Fruit fly (Drosophila melanogaster): Measurements from ENCODE around the gene RYa-R.

The RYa-R gene

DNA sequence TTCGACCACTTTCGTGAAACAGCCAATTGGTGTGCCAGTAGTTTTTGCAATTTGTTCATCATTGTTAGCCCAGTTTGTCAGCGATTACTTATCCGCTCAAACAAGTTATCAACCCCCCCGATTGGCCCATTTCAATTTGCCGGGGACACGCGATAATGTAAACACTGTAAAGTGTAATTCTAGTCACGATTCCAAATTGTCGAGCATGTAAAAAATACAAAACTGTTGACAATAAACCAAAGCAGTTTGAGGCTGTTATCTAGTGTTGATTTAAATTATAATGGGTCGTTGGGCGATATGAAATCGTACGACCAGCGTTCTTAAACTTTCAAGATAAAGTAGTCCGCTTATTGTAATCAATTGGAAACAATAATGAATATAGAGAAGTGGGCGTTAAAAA is 9.3 kb upstream of the RYa-R start (continued):
- TF ChIP-seq pb (GFP tag; optimal IDR thresholded peaks at IDR 0.05) (no peak), Antp (GFP tag; optimal IDR thresholded peaks at IDR 0.05) (no peak), mirr (GFP tag; optimal IDR thresholded peaks at IDR 0.05) (peak; percentile 79), CG3163 (GFP tag; optimal IDR thresholded peaks at IDR 0.05) (no peak), dan (GFP tag; IDR thresholded peaks at IDR 0.05) (no peak), Ets65A (GFP tag) (peak; percentile 3), en (GFP tag; optimal IDR thresholded peaks at IDR 0.05) (no peak), Fer1 (GFP tag; optimal IDR thresholded peaks at IDR 0.05) (peak; percentile 17)

DNA sequence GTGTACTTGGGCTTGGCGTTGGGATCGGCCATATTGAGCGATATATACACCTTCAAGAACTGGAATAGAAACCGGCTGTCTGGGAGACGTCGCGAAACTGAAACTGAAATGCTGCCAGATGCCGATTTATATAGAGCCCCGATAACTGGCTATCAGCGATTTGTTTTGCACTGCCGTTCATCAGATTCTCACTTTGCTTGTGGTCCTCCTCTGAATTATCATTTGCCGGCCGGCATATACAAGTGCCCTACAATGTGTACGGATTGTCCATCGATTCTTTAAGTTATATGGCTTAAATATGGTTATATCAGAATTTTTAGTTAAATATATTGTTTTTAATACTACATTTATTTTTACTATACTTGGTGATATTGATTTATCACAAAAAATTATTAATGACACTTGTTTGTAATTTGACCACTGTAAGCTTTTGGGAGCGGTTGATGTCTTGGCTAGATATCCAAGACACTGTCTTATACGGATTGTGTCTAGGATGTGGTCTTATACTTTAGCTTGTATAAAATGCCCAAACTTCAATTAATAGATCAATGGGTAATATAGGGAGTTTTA is 8.3 kb upstream of the RYa-R start, which contains the start of gene CG31075:
CG31075 (minus strand) TSS at position 106 of the 570 bp plus-strand sequence.
- TF ChIP-seq CG4424 (GFP tag; optimal IDR thresholded peaks at IDR 0.05) = peak; percentile 28
- TF ChIP-seq corto (GFP tag; optimal IDR thresholded peaks at IDR 0.05) = peak; percentile 81
- no peak for TF ChIP-seq CG17361 (GFP tag; IDR thresholded peaks at IDR 0.05)
- no peak for TF ChIP-seq CG7928 (GFP tag; optimal IDR thresholded peaks at IDR 0.05)
- TF ChIP-seq CG12236 (GFP tag; optimal IDR thresholded peaks at IDR 0.05) = no peak
- peak; percentile 84 for TF ChIP-seq Med (GFP tag)
- TF ChIP-seq Antp (GFP tag; optimal IDR thresholded peaks at IDR 0.05) = no peak
- TF ChIP-seq mam (GFP tag; optimal IDR thresholded peaks at IDR 0.05) = peak; percentile 32
- TF ChIP-seq caup (GFP tag; optimal IDR thresholded peaks at IDR 0.05; ENCODE audit: severe bottlenecking) = peak; percentile 30
- TF ChIP-seq amos (GFP tag; IDR thresholded peaks at IDR 0.05; ENCODE audit: partially characterized antibody) = no peak
- no peak for TF ChIP-seq Opbp (GFP tag; IDR thresholded peaks at IDR 0.05; ENCODE audit: partially characterized antibody)
- TF ChIP-seq CG8478 (optimal IDR thresholded peaks at IDR 0.05) = no peak
- TF ChIP-seq sob (GFP tag; IDR thresholded peaks at IDR 0.05) = peak; percentile 50; the same call in 1 of the 2 replicates
- TF ChIP-seq pb (GFP tag; optimal IDR thresholded peaks at IDR 0.05) = no peak
- TF ChIP-seq slou (GFP tag; optimal IDR thresholded peaks at IDR 0.05) = peak; percentile 16
- TF ChIP-seq ap (GFP tag; IDR thresholded peaks at IDR 0.05) = peak; percentile 33
- peak; percentile 40 for TF ChIP-seq PHDP (tag; optimal IDR thresholded peaks at IDR 0.05)
- TF ChIP-seq CG2889 (GFP tag; IDR thresholded peaks at IDR 0.05) = 0 out of 3 replicates have a peak, but pooled peaks have one; percentile 4
- peak; percentile 54 for TF ChIP-seq wdn (GFP tag; IDR thresholded peaks at IDR 0.05)
- TF ChIP-seq Fer3 (tag; optimal IDR thresholded peaks at IDR 0.05) = peak; percentile 81
- no peak for TF ChIP-seq dimm (GFP tag; IDR thresholded peaks at IDR 0.05)
- peak; percentile 97 for TF ChIP-seq CG10274 (GFP tag; optimal IDR thresholded peaks at IDR 0.05)
- TF ChIP-seq Drgx (GFP tag; IDR thresholded peaks at IDR 0.05) = peak; percentile 90
- TF ChIP-seq bsh (GFP tag; optimal IDR thresholded peaks at IDR 0.05) = peak in 1 of 2 experiments; percentile 21
- no peak for TF ChIP-seq CG17912 (GFP tag; optimal IDR thresholded peaks at IDR 0.05)
- TF ChIP-seq chinmo (GFP tag; IDR thresholded peaks at IDR 0.05; ENCODE audit: partially characterized antibody) = 0 out of 4 replicates have a peak, but pooled peaks have one; percentile 35
- no peak for TF ChIP-seq kni (GFP tag; optimal IDR thresholded peaks at IDR 0.05)
- peak; percentile 88 for TF ChIP-seq lbe (GFP tag; optimal IDR thresholded peaks at IDR 0.05)
- TF ChIP-seq CG11696 (GFP tag; IDR thresholded peaks at IDR 0.05) = no peak
- TF ChIP-seq row (GFP tag; IDR thresholded peaks at IDR 0.05) = peak; percentile 79
- TF ChIP-seq CG9215 (GFP tag; IDR thresholded peaks at IDR 0.05) = peak; percentile 55
- TF ChIP-seq Gsc (GFP tag; IDR thresholded peaks at IDR 0.05) = no peak
- TF ChIP-seq CG10209 (GFP tag; optimal IDR thresholded peaks at IDR 0.05) = no peak
- TF ChIP-seq en (GFP tag; optimal IDR thresholded peaks at IDR 0.05) = no peak
- TF ChIP-seq CkIIα-i1 (GFP tag; IDR thresholded peaks at IDR 0.05) = 0 out of 2 replicates have a peak, but pooled peaks have one; percentile 4
- TF ChIP-seq CG10565 (GFP tag; optimal IDR thresholded peaks at IDR 0.05) = no peak
- no peak for TF ChIP-seq Mes4 (GFP tag; optimal IDR thresholded peaks at IDR 0.05)
- peak; percentile 70 for TF ChIP-seq CG11504 (tag; optimal IDR thresholded peaks at IDR 0.05)
- no peak for TF ChIP-seq CG17612 (GFP tag; IDR thresholded peaks at IDR 0.05)
- peak; percentile 60 for TF ChIP-seq CG2678 (tag; optimal IDR thresholded peaks at IDR 0.05)
- TF ChIP-seq Blimp-1 (GFP tag; optimal IDR thresholded peaks at IDR 0.05) = peak; percentile 26
- TF ChIP-seq CG7786 (GFP tag; optimal IDR thresholded peaks at IDR 0.05) = no peak
- no peak for TF ChIP-seq bab2 (GFP tag; optimal IDR thresholded peaks at IDR 0.05)
- TF ChIP-seq CG2199 (GFP tag; IDR thresholded peaks at IDR 0.05) = peak; percentile 46; the same call in 1 of the 3 replicates

Data from whole organism, embryonic.